Worm (Caenorhabditis elegans) whole organism, L4/young adult: ENCODE results near the gene ilkp-1.

Source experiments
- W03F9.2 ChIP-seq: fragments of 150-350 bp; optimal IDR thresholded peaks from 2 replicates; lab custom pipeline; 2014; ENCODE audit warnings: missing biosample characterization, missing genetic modification characterization
- dao-5 ChIP-seq: sonication (generic microtip); optimal IDR thresholded peaks from 2 replicates; lab custom pipeline; 2016; ENCODE audit warnings: missing genotype, missing genetic modification characterization, moderate library complexity, missing compliant biosample characterization
- him-1 ChIP-seq: sonication (generic microtip); optimal IDR thresholded peaks from 2 replicates; lab custom pipeline; 2016; ENCODE audit warnings: missing genotype, missing genetic modification reagents, missing genetic modification characterization, missing compliant biosample characterization

Gene ilkp-1

ce11 chrII:11103657-11104056 lies 53.6 kb downstream of the ilkp-1 start, which contains the start of gene C09H10.5:
Gene C09H10.5 (minus strand): TSS chrII:11103757.
- TF ChIP-seq W03F9.2 (no peak), him-1 (tag; lab: Kevin White, UChicago) (no peak), dao-5 (tag; lab: Kevin White, UChicago) (no peak)

- TF ChIP-seq dao-5 (tag; lab: Kevin White, UChicago) (no peak), him-1 (tag; lab: Kevin White, UChicago) (no peak)
Measured at ce11 chrII:11104162-11104561, 54.1 kb downstream of the ilkp-1 start, which contains the start of gene C09H10.9. Gene C09H10.9 (plus strand): TSS chrII:11104462.

- TF ChIP-seq dao-5 (tag; lab: Kevin White, UChicago) (no peak), W03F9.2 (peak; percentile 8), him-1 (tag; lab: Kevin White, UChicago) (no peak)
Measured at ce11 chrII:11105981-11106711, 56.1 kb downstream of the ilkp-1 start, which contains the start of gene nasp-1. Gene nasp-1 (plus strand): TSS chrII:11106612.
